Fruit fly (Drosophila melanogaster) whole organism, pupa: ENCODE results near the gene wus.

Experiments
- CG10348 ChIP-seq: fragments of 200-800 bp; sonication (Bioruptor generic); IDR thresholded peaks from 2 replicates; pipeline ENCODE4 v1.3.6; 2022; ENCODE audit warnings: missing biosample characterization, missing genetic modification characterization
- CG12605 ChIP-seq: fragments of 200-800 bp; sonication (Bioruptor generic); IDR thresholded peaks from 2 replicates; pipeline ENCODE4 v1.3.6; 2022; ENCODE audit warnings: missing biosample characterization, missing genetic modification characterization
- CG13204 ChIP-seq: fragments of 200-800 bp; sonication (Bioruptor generic); optimal IDR thresholded peaks from 2 replicates; lab custom pipeline; 2018; ENCODE audit warnings: missing biosample characterization, mild to moderate bottlenecking, missing genetic modification characterization, moderate library complexity
- CG14655 ChIP-seq: fragments of 200-800 bp; sonication (Bioruptor generic); optimal IDR thresholded peaks from 3 replicates; lab custom pipeline; 2017; ENCODE audit warnings: mild to moderate bottlenecking, missing biosample characterization, missing genetic modification reagents, missing genetic modification characterization
- CG15710 ChIP-seq: fragments of 200-800 bp; sonication (Bioruptor generic); optimal IDR thresholded peaks from 2 replicates; lab custom pipeline; 2018; ENCODE audit warnings: missing biosample characterization, mild to moderate bottlenecking, missing genetic modification characterization, moderate library complexity
- CG17806 ChIP-seq: fragments of 200-800 bp; sonication (Bioruptor generic); optimal IDR thresholded peaks from 2 replicates; lab custom pipeline; 2018; ENCODE audit warnings: missing biosample characterization, mild to moderate bottlenecking, missing genetic modification characterization, moderate library complexity
- CG32121 ChIP-seq: fragments of 200-800 bp; sonication (Bioruptor generic); IDR thresholded peaks from 2 replicates; pipeline ENCODE4 v1.3.6; 2022; ENCODE audit warnings: missing biosample characterization, missing genetic modification characterization
- CG34367 ChIP-seq: fragments of 200-800 bp; sonication (Bioruptor generic); optimal IDR thresholded peaks from 2 replicates; lab custom pipeline; 2018; ENCODE audit warnings: missing biosample characterization, mild to moderate bottlenecking, missing genetic modification characterization
- CG4496 ChIP-seq: fragments of 200-800 bp; sonication (Bioruptor generic); IDR thresholded peaks from 3 replicates; pipeline ENCODE4 v1.3.6; 2022; ENCODE audit warnings: missing biosample characterization, missing genetic modification characterization
- CG8159 ChIP-seq: fragments of 200-800 bp; sonication (Bioruptor generic); optimal IDR thresholded peaks from 3 replicates; lab custom pipeline; 2018; ENCODE audit warnings: missing biosample characterization, mild to moderate bottlenecking, missing genetic modification characterization, moderate library complexity
- CG8301 ChIP-seq: fragments of 200-800 bp; sonication (Bioruptor generic); optimal IDR thresholded peaks from 2 replicates; lab custom pipeline; 2018; ENCODE audit warnings: missing biosample characterization, mild to moderate bottlenecking, missing genetic modification characterization
- CG9948 ChIP-seq: fragments of 200-800 bp; sonication (Bioruptor generic); optimal IDR thresholded peaks from 2 replicates; lab custom pipeline; 2018; ENCODE audit warnings: missing biosample characterization, mild to moderate bottlenecking, missing genetic modification characterization, moderate library complexity
- D1 ChIP-seq: fragments of 200-800 bp; sonication (Bioruptor generic); optimal IDR thresholded peaks from 2 replicates; lab custom pipeline; 2018; ENCODE audit warnings: missing biosample characterization, mild to moderate bottlenecking, missing genetic modification characterization, moderate library complexity
- EcR ChIP-seq: fragments of 200-800 bp; sonication (Bioruptor generic); optimal IDR thresholded peaks from 3 replicates; lab custom pipeline; 2019; ENCODE audit warnings: missing biosample characterization, missing genetic modification characterization, mild to moderate bottlenecking, moderate library complexity, missing genetic modification reagents
- Ets98B ChIP-seq: fragments of 200-800 bp; sonication (Bioruptor generic); IDR thresholded peaks from 2 replicates; pipeline ENCODE4 v1.3.6; 2022; ENCODE audit warnings: missing biosample characterization, missing genetic modification characterization
- Pif1A ChIP-seq: fragments of 200-800 bp; sonication (Bioruptor generic); optimal IDR thresholded peaks from 3 replicates; lab custom pipeline; 2016; ENCODE audit warnings: missing biosample characterization, missing genetic modification characterization
- Pif1B ChIP-seq: fragments of 200-800 bp; sonication (Bioruptor generic); optimal IDR thresholded peaks from 3 replicates; lab custom pipeline; 2016; ENCODE audit warnings: missing biosample characterization, missing genetic modification characterization
- Snoo ChIP-seq: fragments of 200-800 bp; sonication (Bioruptor generic); optimal IDR thresholded peaks from 3 replicates; lab custom pipeline; 2017; ENCODE audit warnings: missing biosample characterization, mild to moderate bottlenecking, missing genetic modification characterization, inconsistent platforms
- fd96Ca ChIP-seq: fragments of 200-800 bp; sonication (Bioruptor generic); IDR thresholded peaks from 3 replicates; pipeline ENCODE4 v1.3.6; 2022; ENCODE audit warnings: missing biosample characterization, missing genetic modification characterization
- gl ChIP-seq: fragments of 200-800 bp; sonication (Bioruptor generic); optimal IDR thresholded peaks from 2 replicates; lab custom pipeline; 2018; ENCODE audit warnings: missing biosample characterization, mild to moderate bottlenecking, missing genetic modification characterization
- rn ChIP-seq: fragments of 200-800 bp; sonication (Bioruptor generic); IDR thresholded peaks from 2 replicates; pipeline ENCODE4 v1.3.6; 2022; ENCODE audit warnings: missing biosample characterization, missing genetic modification characterization

Gene wus

DNA sequence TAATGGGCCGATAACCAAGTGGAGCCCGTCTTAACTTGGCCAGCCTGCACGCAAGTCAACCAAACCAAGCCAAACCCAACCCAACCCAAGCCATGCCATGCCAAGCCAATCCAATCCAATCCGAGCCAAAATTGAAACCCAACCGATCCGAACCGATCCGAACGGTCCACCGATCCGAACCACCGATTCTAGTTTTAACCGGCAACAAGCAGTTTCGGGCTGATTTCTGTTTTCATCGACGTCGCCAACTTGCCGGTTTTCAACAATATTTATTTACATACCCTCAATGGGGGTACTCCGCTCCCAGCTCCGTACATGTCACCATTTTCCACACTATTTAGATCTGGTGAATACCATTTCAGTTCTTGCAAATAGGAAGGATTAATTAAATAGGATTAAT is 33.7 kb downstream of the wus start:
- TF ChIP-seq Snoo (tag; lab: Kevin White, UChicago): no peak
- 0 out of 3 replicates have a peak, but pooled peaks have one; percentile 29 for TF ChIP-seq CG4496 (GFP tag; lab: Robert Waterston, UW)
- no peak for TF ChIP-seq CG10348
- TF ChIP-seq Ets98B (GFP tag; lab: Robert Waterston, UW): 0 out of 2 replicates have a peak, but pooled peaks have one; percentile 11
- no peak for TF ChIP-seq CG32121
- TF ChIP-seq fd96Ca (GFP tag; lab: Robert Waterston, UW): no peak

DNA sequence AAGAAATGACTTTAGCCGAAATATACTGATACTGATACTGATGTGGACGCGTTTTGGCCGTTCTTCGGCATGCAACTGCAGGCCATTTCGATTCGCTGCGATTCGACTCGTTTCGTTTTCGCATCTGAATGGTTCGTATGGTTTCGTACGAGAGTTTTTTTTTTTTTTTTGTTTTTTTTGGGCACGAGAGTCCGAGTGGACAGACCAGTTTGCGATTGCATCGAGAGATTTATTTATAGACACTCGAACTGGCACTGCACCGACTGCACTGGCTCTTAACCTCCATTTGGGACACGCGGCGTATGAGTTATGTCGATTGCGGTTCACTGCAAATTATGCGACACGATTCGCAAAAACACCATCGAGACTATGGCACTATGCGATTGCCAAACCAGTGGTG is 34.6 kb downstream of the wus start:
- TF ChIP-seq CG14655 (GFP tag; lab: Kevin White, UChicago) (no peak), EcR (peak; percentile 33), CG15710 (tag; lab: Kevin White, UChicago) (no peak), CG34367 (tag; lab: Kevin White, UChicago) (no peak), D1 (tag; lab: Kevin White, UChicago) (no peak), gl (tag; lab: Kevin White, UChicago) (peak; percentile 29), CG10348 (no peak), rn (no peak), CG8159 (peak; percentile 12), Snoo (tag; lab: Kevin White, UChicago) (no peak), Pif1B (peak; percentile 33), CG9948 (tag; lab: Kevin White, UChicago) (no peak), CG17806 (no peak), CG12605 (GFP tag; lab: Robert Waterston, UW) (no peak; the same call in 1 of the 2 replicates), CG4496 (GFP tag; lab: Robert Waterston, UW) (peak; percentile 70), Ets98B (GFP tag; lab: Robert Waterston, UW) (peak; percentile 66; the same call in 1 of the 2 replicates), Pif1A (GFP tag; lab: Kevin White, UChicago) (peak; percentile 34), CG8301 (tag; lab: Kevin White, UChicago) (no peak), CG32121 (peak; percentile 71), CG13204 (GFP tag; lab: Kevin White, UChicago) (no peak), fd96Ca (GFP tag; lab: Robert Waterston, UW) (0 out of 3 replicates have a peak, but pooled peaks have one; percentile 43)

DNA sequence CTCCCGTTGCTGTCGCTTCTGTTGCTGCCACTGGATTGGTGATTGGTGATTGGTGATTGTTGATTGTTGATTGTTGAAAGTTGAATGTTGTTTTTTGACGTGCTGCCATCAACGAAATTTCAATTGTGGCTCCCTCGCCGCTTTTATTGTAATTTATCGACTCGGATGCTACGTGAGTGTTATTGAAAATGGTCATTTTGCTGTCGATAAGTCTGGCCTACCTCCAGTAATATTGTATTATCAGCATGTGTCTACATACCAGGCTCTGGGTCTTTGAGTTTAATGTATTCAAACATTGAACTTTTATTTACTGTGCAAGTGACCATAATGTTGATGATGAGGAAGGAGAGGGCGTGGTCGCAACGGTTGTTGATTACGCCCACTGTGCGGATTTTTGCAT is 38.2 kb downstream of the wus start:
- no peak for TF ChIP-seq fd96Ca (GFP tag; lab: Robert Waterston, UW)
- TF ChIP-seq D1 (tag; lab: Kevin White, UChicago): no peak
- no peak for TF ChIP-seq EcR
- no peak for TF ChIP-seq Snoo (tag; lab: Kevin White, UChicago)
- no peak for TF ChIP-seq CG14655 (GFP tag; lab: Kevin White, UChicago)
- no peak for TF ChIP-seq CG9948 (tag; lab: Kevin White, UChicago)
- TF ChIP-seq CG8301 (tag; lab: Kevin White, UChicago): no peak
- TF ChIP-seq rn: no peak
- TF ChIP-seq CG15710 (tag; lab: Kevin White, UChicago): no peak
- TF ChIP-seq CG12605 (GFP tag; lab: Robert Waterston, UW): no peak
- TF ChIP-seq CG13204 (GFP tag; lab: Kevin White, UChicago): no peak
- TF ChIP-seq CG10348: no peak
- TF ChIP-seq gl (tag; lab: Kevin White, UChicago): no peak
- TF ChIP-seq CG34367 (tag; lab: Kevin White, UChicago): no peak
- no peak for TF ChIP-seq CG8159
- TF ChIP-seq CG4496 (GFP tag; lab: Robert Waterston, UW): no peak

DNA sequence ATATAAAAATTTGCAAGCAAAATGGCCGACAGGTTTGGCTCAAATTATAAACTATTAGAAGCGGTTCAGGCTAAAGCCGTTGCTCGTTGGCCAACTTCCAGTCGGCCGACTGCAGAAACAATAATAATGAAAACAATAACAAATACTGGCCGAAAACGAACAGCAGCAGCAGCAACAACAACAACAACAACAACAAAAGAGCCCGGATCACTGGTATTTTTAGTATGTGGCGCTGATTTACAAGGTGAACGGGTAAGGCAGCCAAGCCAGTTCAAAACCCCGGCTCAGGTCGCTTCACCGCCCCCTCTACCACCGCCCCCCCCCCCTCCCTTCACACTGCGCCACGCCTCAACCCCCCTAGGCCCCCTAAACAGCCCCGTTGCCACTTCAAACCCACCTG is 40.4 kb downstream of the wus start:
- TF ChIP-seq CG8159: no peak
- TF ChIP-seq Pif1B: no peak
- 0 out of 2 replicates have a peak, but pooled peaks have one; percentile 1 for TF ChIP-seq CG32121
- TF ChIP-seq EcR: peak; percentile 60
- TF ChIP-seq CG34367 (tag; lab: Kevin White, UChicago): no peak

DNA sequence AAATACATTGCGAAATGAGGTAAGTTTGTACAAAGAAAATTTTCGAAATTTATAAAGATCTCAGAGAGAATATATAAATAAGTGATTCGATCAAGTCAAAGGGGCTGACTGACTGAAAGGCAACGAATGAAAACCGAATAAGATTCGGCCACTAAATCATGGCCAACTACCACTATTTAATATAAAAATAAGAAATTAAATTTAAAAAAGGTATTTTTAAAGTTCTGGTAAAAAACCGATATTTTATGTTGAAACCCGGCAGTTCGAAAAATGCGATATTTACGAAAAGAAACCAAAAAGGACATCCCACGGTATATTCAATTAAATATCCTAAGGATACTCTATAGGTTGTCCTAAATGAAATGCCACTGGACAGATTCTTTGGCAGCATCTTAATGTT is 43.6 kb downstream of the wus start, which contains the start of gene CG33252:
TSS of gene CG33252 (minus strand) at position 101 of the 400 bp plus-strand sequence.
- no peak for TF ChIP-seq CG4496 (GFP tag; lab: Robert Waterston, UW)
- TF ChIP-seq EcR: no peak
- no peak for TF ChIP-seq CG8159
- TF ChIP-seq CG8301 (tag; lab: Kevin White, UChicago): no peak

DNA sequence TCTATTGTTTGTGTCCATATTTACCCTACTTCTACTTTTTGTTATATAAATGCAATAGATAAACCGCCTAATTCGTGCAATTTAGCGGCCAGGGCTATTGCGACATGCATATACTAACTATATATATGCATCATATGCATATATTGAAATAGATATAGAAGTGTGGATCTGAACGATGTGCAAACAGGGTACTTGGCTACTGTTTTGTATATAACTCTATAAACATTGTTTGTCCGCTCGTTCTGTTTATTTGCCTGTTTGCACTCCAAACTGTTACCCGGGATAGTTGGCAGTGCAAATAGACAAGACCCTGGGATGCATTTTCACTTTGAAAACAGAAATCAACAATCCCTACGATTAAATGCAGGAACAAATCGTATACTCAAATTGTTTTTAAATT is 47.6 kb downstream of the wus start:
- TF ChIP-seq rn (no peak), D1 (tag; lab: Kevin White, UChicago) (no peak)

DNA sequence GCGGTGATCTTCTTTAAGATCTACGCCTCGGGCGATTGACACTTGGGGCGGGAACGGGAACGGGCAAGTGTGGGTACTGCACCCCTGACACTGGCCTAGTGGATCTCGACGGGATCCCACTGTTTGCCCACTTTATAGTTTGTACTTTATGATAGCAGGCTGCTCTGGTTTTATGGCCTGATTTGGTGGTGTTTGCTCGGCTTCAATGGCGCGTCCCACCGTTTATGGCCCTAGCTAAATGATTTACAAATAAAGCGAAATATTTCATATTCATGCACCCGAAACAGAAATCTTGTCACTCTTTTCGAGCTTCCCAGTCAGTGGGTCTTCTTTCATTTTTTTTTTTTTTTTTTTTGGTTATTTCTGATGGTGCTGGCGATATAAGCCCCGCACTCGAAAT is 50.1 kb downstream of the wus start:
- TF ChIP-seq Snoo (tag; lab: Kevin White, UChicago): no peak
- no peak for TF ChIP-seq CG32121
- no peak for TF ChIP-seq CG13204 (GFP tag; lab: Kevin White, UChicago)
- 0 out of 3 replicates have a peak, but pooled peaks have one; percentile 14 for TF ChIP-seq fd96Ca (GFP tag; lab: Robert Waterston, UW)
- no peak for TF ChIP-seq D1 (tag; lab: Kevin White, UChicago)
- TF ChIP-seq, all 21 proteins: peak for 1
